Worm (Caenorhabditis elegans): ENCODE data around the gene ugt-46.

Gene ugt-46

DNA sequence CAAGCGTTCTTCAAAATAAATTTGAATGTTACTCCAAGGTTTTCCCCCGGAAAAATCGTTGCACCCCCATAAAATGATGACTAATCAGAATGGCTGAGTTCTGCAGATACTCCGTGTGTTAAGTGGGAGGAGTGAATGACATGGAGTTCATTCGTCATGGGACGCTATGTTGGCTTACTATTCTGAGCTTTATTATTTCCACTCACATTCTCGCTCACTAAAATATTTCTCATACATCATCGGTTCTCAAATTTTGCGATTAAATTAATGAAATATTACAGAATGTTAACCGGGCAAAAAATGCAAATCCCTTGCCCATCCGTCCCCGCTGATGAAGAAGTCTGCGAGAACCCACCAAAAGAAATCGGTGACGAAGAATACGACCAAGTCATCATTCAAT is 12.7 kb upstream of the ugt-46 start, which contains the start of gene F28C10.1:
F28C10.1 (plus strand) TSS at position 301 of the 400 bp plus-strand sequence.
- TF ChIP-seq T07F8.4 (tag; optimal IDR thresholded peaks at IDR 0.05) (no peak), Y79H2A.3 (GFP tag; conservative IDR thresholded peaks at IDR 0.05) (no peak), madf-3 (GFP tag; IDR thresholded peaks at IDR 0.05) (no peak), zim-3 (tag; optimal IDR thresholded peaks at IDR 0.05) (no peak), tlf-1 (GFP tag; optimal IDR thresholded peaks at IDR 0.05) (no peak), F49E8.2 (tag; optimal IDR thresholded peaks at IDR 0.05; ENCODE audit: insufficient read depth) (no peak), ceh-91 (GFP tag; IDR thresholded peaks at IDR 0.05) (no peak), C06A6.2 (GFP tag; conservative IDR thresholded peaks at IDR 0.05) (no peak), chd-7 (tag; optimal IDR thresholded peaks at IDR 0.05) (no peak)

- TF ChIP-seq snpc-1.1 (tag; optimal IDR thresholded peaks at IDR 0.05; ENCODE audit: insufficient read depth) (peak; percentile 68), nhr-27 (tag; optimal IDR thresholded peaks at IDR 0.05) (no peak), rec-8 (tag; optimal IDR thresholded peaks at IDR 0.05) (no peak), F49E8.2 (tag; optimal IDR thresholded peaks at IDR 0.05; ENCODE audit: insufficient read depth) (no peak), Y67H2A.10 (GFP tag; conservative IDR thresholded peaks at IDR 0.05) (no peak), bed-2 (GFP tag; IDR thresholded peaks at IDR 0.05) (no peak), snpc-4 (GFP tag; optimal IDR thresholded peaks at IDR 0.05) (peak; percentile 54), snpc-4 (tag; optimal IDR thresholded peaks at IDR 0.05) (peak in 2 of 4 experiments; percentile 82 to 93), atf-7 (tag; optimal IDR thresholded peaks at IDR 0.05) (no peak), F57C9.4 (tag; optimal IDR thresholded peaks at IDR 0.05) (no peak)
Observed at ce11 chrX:538083-538482, 8.0 kb upstream of the ugt-46 start.

- no peak for TF ChIP-seq nfyb-1 (GFP tag; IDR thresholded peaks at IDR 0.05)
- TF ChIP-seq Y53F4B.3 (GFP tag; IDR thresholded peaks at IDR 0.05) = no peak
- no peak for TF ChIP-seq cebp-2 (GFP tag; IDR thresholded peaks at IDR 0.05)
- no peak for TF ChIP-seq hmg-1.2 (GFP tag; IDR thresholded peaks at IDR 0.05)
- TF ChIP-seq ccch-3 (GFP tag; optimal IDR thresholded peaks at IDR 0.05) = no peak
- TF ChIP-seq F37B4.10 (GFP tag; IDR thresholded peaks at IDR 0.05) = no peak
- TF ChIP-seq ets-4 (GFP tag; optimal IDR thresholded peaks at IDR 0.05) = no peak
- no peak for TF ChIP-seq ceh-91 (GFP tag; IDR thresholded peaks at IDR 0.05)
- no peak for TF ChIP-seq ztf-18 (tag; optimal IDR thresholded peaks at IDR 0.05)
- no peak for TF ChIP-seq Y95B8A.8 (GFP tag; IDR thresholded peaks at IDR 0.05)
- TF ChIP-seq ceh-40 (GFP tag; IDR thresholded peaks at IDR 0.05) = no peak
Observed at ce11 chrX:536365-536764, 6.3 kb upstream of the ugt-46 start.

ce11 chrX:535728-536127 is 5.6 kb upstream of the ugt-46 start, which contains the start of gene F28C10.3:
TSS of gene F28C10.3 (minus strand) at chrX:535828.
- TF ChIP-seq madf-10 (tag; optimal IDR thresholded peaks at IDR 0.05) (peak; percentile 18), K12H6.12 (tag; optimal IDR thresholded peaks at IDR 0.05) (peak; percentile 56), zfh-2 (GFP tag; conservative IDR thresholded peaks at IDR 0.05) (peak; percentile 49; the same call in 1 of the 2 replicates), nfya-2 (GFP tag; IDR thresholded peaks at IDR 0.05) (no peak), Y67H2A.10 (GFP tag; conservative IDR thresholded peaks at IDR 0.05) (no peak), repo-1 (tag; optimal IDR thresholded peaks at IDR 0.05) (no peak), cebp-1 (GFP tag; IDR thresholded peaks at IDR 0.05) (no peak), cebp-1 (tag; optimal IDR thresholded peaks at IDR 0.05) (peak; percentile 67), attf-6 (GFP tag; IDR thresholded peaks at IDR 0.05) (no peak), snpc-4 (GFP tag; optimal IDR thresholded peaks at IDR 0.05) (no peak), snpc-4 (tag; optimal IDR thresholded peaks at IDR 0.05) (peak in 1 of 4 experiments; percentile 6), somi-1 (GFP tag; optimal IDR thresholded peaks at IDR 0.05) (peak; percentile 18), ama-1 (optimal IDR thresholded peaks at IDR 0.05) (no peak), ama-1 (GFP tag; optimal IDR thresholded peaks at IDR 0.05) (no peak), let-607 (tag; optimal IDR thresholded peaks at IDR 0.05) (peak in 1 of 2 experiments; percentile 22), dpff-1 (tag; optimal IDR thresholded peaks at IDR 0.05) (no peak), hmg-1.2 (GFP tag; IDR thresholded peaks at IDR 0.05) (peak; percentile 67; the same call in 1 of the 2 replicates), ceh-27 (GFP tag; optimal IDR thresholded peaks at IDR 0.05) (peak; percentile 59), gei-17 (GFP tag; optimal IDR thresholded peaks at IDR 0.05) (peak; percentile 43), tbp1 (GFP tag; optimal IDR thresholded peaks at IDR 0.05) (peak; percentile 8), die-1 (tag; optimal IDR thresholded peaks at IDR 0.05) (peak; percentile 42)

Data from whole organism, young adult.